Fruit fly (Drosophila melanogaster): Measurements from ENCODE around the gene CG8312.

dm6 chr3R:9550265-9551012 is 40.7 kb upstream of the CG8312 start:
- TF ChIP-seq CG8159 (tag; optimal IDR thresholded peaks at IDR 0.05) (no peak), CG15710 (tag; optimal IDR thresholded peaks at IDR 0.05) (no peak)

Measured in whole organism, pupa.